Worm (Caenorhabditis elegans) whole organism, early embryonic: Measurements from ENCODE around the gene chil-14.

ENCODE experiments used
- B0310.2 ChIP-seq: sonication (generic microtip); optimal IDR thresholded peaks from 2 replicates; lab custom pipeline; 2016; ENCODE audit warnings: mild to moderate bottlenecking, missing genetic modification characterization, missing compliant biosample characterization
- F13C5.2 ChIP-seq: sonication (generic microtip); optimal IDR thresholded peaks from 2 replicates; lab custom pipeline; 2017; ENCODE audit warnings: mild to moderate bottlenecking, missing genetic modification characterization, inconsistent platforms, missing compliant biosample characterization
- aly-1 ChIP-seq: sonication (generic microtip); optimal IDR thresholded peaks from 2 replicates; lab custom pipeline; 2016; ENCODE audit warnings: missing genetic modification characterization, missing compliant biosample characterization
- ama-1 ChIP-seq: fragments of 150-350 bp; optimal IDR thresholded peaks from 2 replicates; lab custom pipeline; 2014
- ceh-13 ChIP-seq: fragments of 200-800 bp; sonication (Bioruptor generic); optimal IDR thresholded peaks from 2 replicates; lab custom pipeline; 2018; ENCODE audit warnings: mild to moderate bottlenecking, missing genetic modification characterization, missing compliant biosample characterization
- ceh-36 ChIP-seq: sonication (generic microtip); optimal IDR thresholded peaks from 2 replicates; lab custom pipeline; 2016; ENCODE audit warnings: missing genetic modification characterization, inconsistent platforms, missing compliant biosample characterization
- ets-7 ChIP-seq: sonication (generic microtip); optimal IDR thresholded peaks from 2 replicates; lab custom pipeline; 2016; ENCODE audit warnings: missing genotype, missing genetic modification characterization, missing compliant biosample characterization
- flt-1 ChIP-seq: fragments of 200-800 bp; sonication (Bioruptor generic); IDR thresholded peaks from 2 replicates; pipeline ENCODE4 v1.3.6; 2022; ENCODE audit warnings: missing genetic modification characterization, missing compliant biosample characterization
- hmbx-1 ChIP-seq: sonication (generic microtip); optimal IDR thresholded peaks from 2 replicates; lab custom pipeline; 2016; ENCODE audit warnings: mild to moderate bottlenecking, missing genetic modification characterization, missing compliant biosample characterization
- hmg-4 ChIP-seq: fragments of 200-800 bp; sonication (Bioruptor generic); optimal IDR thresholded peaks from 2 replicates; lab custom pipeline; 2018; ENCODE audit warnings: mild to moderate bottlenecking, missing genetic modification characterization, missing compliant biosample characterization
- hnd-1 ChIP-seq: sonication (generic microtip); optimal IDR thresholded peaks from 2 replicates; lab custom pipeline; 2016; ENCODE audit warnings: missing genetic modification characterization, missing compliant biosample characterization
- pes-1 ChIP-seq: fragments of 200-800 bp; sonication (Bioruptor generic); IDR thresholded peaks from 2 replicates; pipeline ENCODE4 v1.3.6; 2022; ENCODE audit warnings: missing genetic modification reagents, missing genetic modification characterization, missing compliant biosample characterization
- scrt-1 ChIP-seq: fragments of 200-800 bp; sonication (Bioruptor generic); IDR thresholded peaks from 2 replicates; pipeline ENCODE4 v1.3.6; 2022; ENCODE audit warnings: missing genetic modification characterization, missing compliant biosample characterization
- sea-1 ChIP-seq: fragments of 200-800 bp; sonication (Bioruptor generic); conservative IDR thresholded peaks from 2 replicates; pipeline ENCODE4 v1.3.6; 2022; ENCODE audit warnings: missing genetic modification characterization, missing compliant biosample characterization
- tbx-11 ChIP-seq: fragments of 200-800 bp; sonication (Bioruptor generic); IDR thresholded peaks from 2 replicates; pipeline ENCODE4 v1.3.6; 2022; ENCODE audit warnings: missing genetic modification characterization, missing compliant biosample characterization
- tbx-37 ChIP-seq: fragments of 200-800 bp; sonication (Bioruptor generic); conservative IDR thresholded peaks from 2 replicates; pipeline ENCODE4 v1.3.6; 2022; ENCODE audit warnings: missing genetic modification reagents, missing genetic modification characterization, missing compliant biosample characterization
- tra-4 ChIP-seq: sonication (generic microtip); optimal IDR thresholded peaks from 2 replicates; lab custom pipeline; 2017; ENCODE audit warnings: missing genetic modification characterization, missing compliant biosample characterization

The chil-14 gene

ce11 chrV:1481742-1482141 lies 26.9 kb downstream of the chil-14 start, which contains the start of gene C38C3.4:
Gene C38C3.4 (plus strand): TSS chrV:1482042.
- TF ChIP-seq flt-1 (GFP tag; lab: Robert Waterston, UW) (no peak), ets-7 (tag; lab: Kevin White, UChicago) (no peak), ceh-36 (tag; lab: Kevin White, UChicago) (peak; percentile 57)

ce11 chrV:1486031-1486430 lies 31.2 kb downstream of the chil-14 start:
- TF ChIP-seq tbx-37 (GFP tag; lab: Robert Waterston, UW), result no peak
- TF ChIP-seq sea-1 (GFP tag; lab: Robert Waterston, UW), result no peak
- no peak for TF ChIP-seq pes-1 (GFP tag; lab: Robert Waterston, UW)
- no peak for TF ChIP-seq ceh-13 (GFP tag; lab: Kevin White, UChicago)
- no peak for TF ChIP-seq aly-1 (tag; lab: Kevin White, UChicago)
- no peak for TF ChIP-seq tbx-11
- TF ChIP-seq scrt-1, result no peak
- no peak for TF ChIP-seq hmg-4
- no peak for TF ChIP-seq ets-7 (tag; lab: Kevin White, UChicago)
- no peak for TF ChIP-seq flt-1 (GFP tag; lab: Robert Waterston, UW)
- no peak for TF ChIP-seq F13C5.2 (tag; lab: Kevin White, UChicago)
- TF ChIP-seq hmbx-1 (tag; lab: Kevin White, UChicago), result no peak
- no peak for TF ChIP-seq ama-1 (lab: Kevin White, UChicago)

- TF ChIP-seq ama-1 (lab: Kevin White, UChicago) (no peak), ets-7 (tag; lab: Kevin White, UChicago) (no peak), hnd-1 (tag; lab: Kevin White, UChicago) (no peak), ceh-13 (GFP tag; lab: Kevin White, UChicago) (no peak), hmbx-1 (tag; lab: Kevin White, UChicago) (no peak), hmg-4 (no peak), tbx-11 (no peak), aly-1 (tag; lab: Kevin White, UChicago) (no peak), F13C5.2 (tag; lab: Kevin White, UChicago) (no peak), flt-1 (GFP tag; lab: Robert Waterston, UW) (no peak), tra-4 (tag; lab: Kevin White, UChicago) (no peak), pes-1 (GFP tag; lab: Robert Waterston, UW) (no peak), scrt-1 (no peak), sea-1 (GFP tag; lab: Robert Waterston, UW) (no peak), B0310.2 (tag; lab: Kevin White, UChicago) (no peak), ceh-36 (tag; lab: Kevin White, UChicago) (no peak)
Observed at ce11 chrV:1487262-1487661, 32.4 kb downstream of the chil-14 start.

ce11 chrV:1488642-1489041 lies 33.8 kb downstream of the chil-14 start:
- TF ChIP-seq hnd-1 (tag; lab: Kevin White, UChicago), result no peak

ce11 chrV:1490874-1491273 lies 36.0 kb downstream of the chil-14 start:
- TF ChIP-seq ceh-36 (tag; lab: Kevin White, UChicago), result peak; percentile 80

- TF ChIP-seq hnd-1 (tag; lab: Kevin White, UChicago) (no peak), tra-4 (tag; lab: Kevin White, UChicago) (no peak), sea-1 (GFP tag; lab: Robert Waterston, UW) (no peak), hmbx-1 (tag; lab: Kevin White, UChicago) (no peak), B0310.2 (tag; lab: Kevin White, UChicago) (no peak), hmg-4 (no peak), ceh-36 (tag; lab: Kevin White, UChicago) (no peak)
Observed at ce11 chrV:1491510-1491909, 36.6 kb downstream of the chil-14 start, which contains the start of gene C38C3.6. Gene C38C3.6 (minus strand): TSS chrV:1491610.

- TF ChIP-seq sea-1 (GFP tag; lab: Robert Waterston, UW), result no peak
- no peak for TF ChIP-seq aly-1 (tag; lab: Kevin White, UChicago)
- no peak for TF ChIP-seq pes-1 (GFP tag; lab: Robert Waterston, UW)
- no peak for TF ChIP-seq hnd-1 (tag; lab: Kevin White, UChicago)
- no peak for TF ChIP-seq tbx-37 (GFP tag; lab: Robert Waterston, UW)
- TF ChIP-seq ama-1 (lab: Kevin White, UChicago), result no peak
- TF ChIP-seq B0310.2 (tag; lab: Kevin White, UChicago), result no peak
Observed at ce11 chrV:1494469-1494868, 39.6 kb downstream of the chil-14 start, which contains the start of gene spig-7. Gene spig-7 (plus strand): TSS chrV:1494769.

- TF ChIP-seq hnd-1 (tag; lab: Kevin White, UChicago) (no peak), ets-7 (tag; lab: Kevin White, UChicago) (no peak), flt-1 (GFP tag; lab: Robert Waterston, UW) (no peak), tbx-11 (no peak), hmg-4 (no peak), pes-1 (GFP tag; lab: Robert Waterston, UW) (no peak), tra-4 (tag; lab: Kevin White, UChicago) (no peak), ama-1 (lab: Kevin White, UChicago) (no peak), tbx-37 (GFP tag; lab: Robert Waterston, UW) (no peak), ceh-36 (tag; lab: Kevin White, UChicago) (no peak), F13C5.2 (tag; lab: Kevin White, UChicago) (no peak)
Observed at ce11 chrV:1495334-1495733, 40.5 kb downstream of the chil-14 start, which contains the start of gene C38C3.3. Gene C38C3.3 (plus strand): TSS chrV:1495634.
